Worm (Caenorhabditis elegans) whole organism, L2 larva: ENCODE data around the gene K04C1.3.

Experiments
- C34F6.9 ChIP-seq: fragments of 150-350 bp; optimal IDR thresholded peaks from 2 replicates; lab custom pipeline; 2014; ENCODE audit warnings: missing biosample characterization, missing genetic modification characterization
- R02D3.7 ChIP-seq: fragments of 150-350 bp; optimal IDR thresholded peaks from 2 replicates; lab custom pipeline; 2014; ENCODE audit warnings: missing biosample characterization, missing genetic modification characterization
- Y55F3AM.14 ChIP-seq: fragments of 200-800 bp; sonication (Bioruptor generic); optimal IDR thresholded peaks from 2 replicates; lab custom pipeline; 2018; ENCODE audit warnings: mild to moderate bottlenecking, missing genetic modification characterization, missing compliant biosample characterization
- ZK546.5 ChIP-seq: sonication (generic microtip); optimal IDR thresholded peaks from 2 replicates; lab custom pipeline; 2017; ENCODE audit warnings: missing biosample characterization, missing genetic modification characterization
- alr-1 ChIP-seq: fragments of 150-350 bp; optimal IDR thresholded peaks from 2 replicates; lab custom pipeline; 2014; ENCODE audit warnings: missing biosample characterization, missing genetic modification characterization
- aly-2 ChIP-seq: fragments of 150-350 bp; optimal IDR thresholded peaks from 2 replicates; lab custom pipeline; 2014; ENCODE audit warnings: missing biosample characterization, missing genetic modification characterization
- blmp-1 ChIP-seq: sonication (generic microtip); optimal IDR thresholded peaks from 2 replicates; lab custom pipeline; 2017; ENCODE audit warnings: missing genetic modification characterization, mild to moderate bottlenecking, missing compliant biosample characterization, antibody characterized with exemption, moderate library complexity; ENCODE audit not compliant: insufficient read depth
- ceh-82 ChIP-seq: fragments of 150-350 bp; optimal IDR thresholded peaks from 2 replicates; lab custom pipeline; 2014; ENCODE audit warnings: missing biosample characterization, missing genetic modification characterization
- crh-2 ChIP-seq: sonication (generic microtip); optimal IDR thresholded peaks from 2 replicates; lab custom pipeline; 2017; ENCODE audit warnings: missing biosample characterization, missing genetic modification characterization
- dmd-4 ChIP-seq: sonication (generic microtip); optimal IDR thresholded peaks from 2 replicates; lab custom pipeline; 2017; ENCODE audit warnings: missing biosample characterization, missing genetic modification characterization
- egl-27 ChIP-seq: sonication (generic microtip); optimal IDR thresholded peaks from 3 replicates; lab custom pipeline; 2017; ENCODE audit warnings: missing biosample characterization, missing genetic modification reagents, missing genetic modification characterization
- elt-1 ChIP-seq: fragments of 150-350 bp; optimal IDR thresholded peaks from 2 replicates; lab custom pipeline; 2014; ENCODE audit warnings: missing biosample characterization, missing genetic modification characterization
- fos-1 ChIP-seq: fragments of 150-350 bp; optimal IDR thresholded peaks from 2 replicates; lab custom pipeline; 2014; ENCODE audit warnings: missing biosample characterization, missing genetic modification characterization
- lin-11 ChIP-seq: fragments of 150-350 bp; sonication (generic microtip); optimal IDR thresholded peaks from 2 replicates; lab custom pipeline; 2014; ENCODE audit warnings: missing biosample characterization, missing genetic modification characterization, inconsistent platforms, mixed read lengths
- lin-13 ChIP-seq: fragments of 150-350 bp; optimal IDR thresholded peaks from 2 replicates; lab custom pipeline; 2014; ENCODE audit warnings: missing biosample characterization, missing genetic modification reagents, missing genetic modification characterization
- lin-39 ChIP-seq: fragments of 150-350 bp; optimal IDR thresholded peaks from 2 replicates; lab custom pipeline; 2014; ENCODE audit warnings: missing biosample characterization, missing genetic modification reagents, missing genetic modification characterization
- mab-5 ChIP-seq: fragments of 150-350 bp; optimal IDR thresholded peaks from 2 replicates; lab custom pipeline; 2014; ENCODE audit warnings: missing biosample characterization, missing genetic modification characterization
- mbf-1 ChIP-seq: sonication (generic microtip); optimal IDR thresholded peaks from 2 replicates; lab custom pipeline; 2017; ENCODE audit warnings: missing biosample characterization, missing genetic modification characterization
- mdl-1 ChIP-seq, 2 experiments: fragments of 150-350 bp in 1 of 2; sonication (generic microtip) in 1 of 2; optimal IDR thresholded peaks; 2 replicates each; lab custom pipeline; 2017; ENCODE audit warnings: missing biosample characterization in 2 of 2, missing genetic modification characterization in 2 of 2
- nhr-129 ChIP-seq: fragments of 150-350 bp; optimal IDR thresholded peaks from 2 replicates; lab custom pipeline; 2014; ENCODE audit warnings: missing biosample characterization, missing genetic modification characterization
- nhr-21 ChIP-seq: fragments of 150-350 bp; optimal IDR thresholded peaks from 2 replicates; lab custom pipeline; 2014; ENCODE audit warnings: missing biosample characterization, missing genetic modification characterization
- nhr-237 ChIP-seq: fragments of 150-350 bp; optimal IDR thresholded peaks from 2 replicates; lab custom pipeline; 2014; ENCODE audit warnings: missing biosample characterization, missing genetic modification characterization
- nhr-77 ChIP-seq: fragments of 150-350 bp; optimal IDR thresholded peaks from 2 replicates; lab custom pipeline; 2014; ENCODE audit warnings: missing biosample characterization, missing genetic modification characterization
- peb-1 ChIP-seq: fragments of 150-350 bp; optimal IDR thresholded peaks from 2 replicates; lab custom pipeline; 2014; ENCODE audit warnings: missing biosample characterization, missing genetic modification characterization
- skn-1 ChIP-seq: sonication (generic microtip); optimal IDR thresholded peaks from 2 replicates; lab custom pipeline; 2017; ENCODE audit warnings: missing biosample characterization, missing genetic modification characterization
- sma-3 ChIP-seq: sonication (generic microtip); optimal IDR thresholded peaks from 2 replicates; lab custom pipeline; 2016; ENCODE audit warnings: missing genetic modification reagents, missing genetic modification characterization, missing compliant biosample characterization
- sma-9 ChIP-seq, 2 experiments: fragments of 150-350 bp in 1 of 2; sonication (generic microtip) in 1 of 2; optimal IDR thresholded peaks; 2 replicates each; lab custom pipeline; 2014 to 2016; ENCODE audit warnings: missing genetic modification characterization in 2 of 2, mild to moderate bottlenecking in 1 of 2, missing biosample characterization in 1 of 2, missing compliant biosample characterization in 1 of 2, missing genetic modification reagents in 1 of 2, moderate library complexity in 1 of 2
- unc-39 ChIP-seq: fragments of 150-350 bp; optimal IDR thresholded peaks from 2 replicates; lab custom pipeline; 2014; ENCODE audit warnings: missing biosample characterization, missing genetic modification characterization
- ztf-1 ChIP-seq: fragments of 200-800 bp; sonication (Bioruptor generic); conservative IDR thresholded peaks from 2 replicates; pipeline ENCODE4 v1.3.6; 2022; ENCODE audit warnings: missing genetic modification characterization, missing compliant biosample characterization
- ztf-11 ChIP-seq: sonication (generic microtip); optimal IDR thresholded peaks from 2 replicates; lab custom pipeline; 2017; ENCODE audit warnings: missing biosample characterization, missing genetic modification characterization
- ztf-4 ChIP-seq: fragments of 150-350 bp; optimal IDR thresholded peaks from 2 replicates; lab custom pipeline; 2014; ENCODE audit warnings: missing biosample characterization, missing genetic modification characterization

K04C1.3 gene

DNA sequence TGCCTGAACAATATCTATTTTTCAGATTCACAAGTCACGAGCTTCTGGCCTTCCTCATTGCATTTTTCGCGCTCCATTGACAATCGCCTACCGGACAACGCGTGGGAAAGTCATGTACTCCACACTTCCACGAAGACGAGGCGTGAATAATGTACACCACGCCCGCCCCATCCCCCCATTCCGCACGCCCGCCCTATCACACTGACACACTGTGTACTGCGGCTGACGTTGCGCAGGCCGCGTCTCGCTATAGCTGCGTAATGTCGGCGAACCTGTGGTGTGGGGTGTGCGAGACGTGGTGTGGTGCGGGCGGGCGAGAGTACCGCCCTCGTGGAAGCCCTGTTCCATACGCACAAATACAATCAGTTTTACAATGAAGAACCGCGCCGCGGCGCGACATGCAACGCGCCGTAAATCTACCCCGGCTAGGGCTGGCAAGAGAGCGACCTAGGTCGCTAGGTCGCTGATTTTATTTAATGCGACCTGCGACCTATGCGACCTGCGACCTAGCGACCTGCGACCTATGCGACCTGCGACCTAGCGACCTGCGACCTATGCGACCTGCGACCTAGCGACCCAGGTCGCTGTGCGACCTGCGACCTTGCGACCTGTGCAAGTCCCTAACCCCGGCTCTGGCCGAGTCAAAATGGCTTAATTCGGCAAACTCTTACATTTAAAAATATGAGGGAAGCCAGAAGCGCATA, 6.9 kb downstream of the K04C1.3 start:
- no peak for TF ChIP-seq alr-1 (tag; lab: Kevin White, UChicago)
- no peak for TF ChIP-seq C34F6.9 (tag; lab: Kevin White, UChicago)
- no peak for TF ChIP-seq sma-3 (GFP tag; lab: Kevin White, UChicago)
- TF ChIP-seq mdl-1 (tag; optimal IDR thresholded peaks at IDR 0.05; lab: Kevin White, UChicago), result no peak
- TF ChIP-seq skn-1, result no peak
- no peak for TF ChIP-seq ceh-82 (tag; lab: Kevin White, UChicago)
- TF ChIP-seq aly-2, result no peak
- no peak for TF ChIP-seq nhr-129
- TF ChIP-seq, all 48 proteins: peak for 0

DNA sequence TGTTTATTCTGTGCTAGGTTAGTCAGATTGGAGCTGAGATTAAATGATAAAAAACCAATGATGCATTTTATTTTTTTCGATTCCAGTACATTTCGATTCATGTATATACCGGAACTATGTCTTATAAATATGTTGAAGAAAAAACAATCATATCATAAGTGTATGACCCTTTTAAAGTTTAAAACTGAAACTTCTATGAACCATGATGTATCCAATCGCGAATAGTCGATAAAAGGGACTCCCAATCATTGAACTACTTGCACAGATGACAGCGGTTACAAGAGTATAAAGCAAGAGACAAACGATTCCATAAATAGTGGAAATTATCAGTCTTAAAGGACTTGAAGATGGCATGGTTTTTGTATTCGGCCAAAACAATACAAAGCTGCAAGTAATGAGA, 8.3 kb downstream of the K04C1.3 start, which contains the start of gene srg-37:
Gene srg-37 (minus strand): TSS at position 101 of the 400 bp plus-strand sequence.
- TF ChIP-seq peb-1 (tag; lab: Kevin White, UChicago) (no peak), C34F6.9 (tag; lab: Kevin White, UChicago) (no peak), Y55F3AM.14 (GFP tag; lab: Kevin White, UChicago) (no peak)

DNA sequence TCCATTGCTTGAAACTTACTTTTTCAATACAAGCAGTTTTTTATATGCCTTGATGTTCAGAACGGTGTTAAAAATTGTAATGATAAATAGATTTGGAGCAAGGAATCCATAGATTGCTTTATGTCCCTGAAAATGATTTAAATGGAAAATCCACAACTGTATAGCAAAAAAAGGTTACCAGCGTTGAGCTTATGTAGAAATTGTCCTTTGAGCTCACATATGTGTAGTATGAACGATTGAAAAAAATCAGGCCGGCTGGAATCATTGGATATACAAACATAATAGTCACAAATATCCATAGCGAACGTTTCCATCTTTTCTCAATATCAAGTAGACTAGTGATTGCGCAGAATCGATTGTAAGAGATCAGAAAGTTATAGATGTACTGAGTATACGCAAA, 8.8 kb downstream of the K04C1.3 start, which contains the start of gene srg-36:
Gene srg-36 (minus strand): TSS at position 101 of the 400 bp plus-strand sequence.
- no peak for TF ChIP-seq ztf-4 (tag; lab: Kevin White, UChicago)
- TF ChIP-seq dmd-4 (tag; lab: Kevin White, UChicago), result no peak
- TF ChIP-seq sma-3 (GFP tag; lab: Kevin White, UChicago), result no peak
- TF ChIP-seq fos-1 (tag; lab: Kevin White, UChicago), result no peak
- no peak for TF ChIP-seq C34F6.9 (tag; lab: Kevin White, UChicago)
- no peak for TF ChIP-seq alr-1 (tag; lab: Kevin White, UChicago)
- TF ChIP-seq mbf-1 (tag; lab: Kevin White, UChicago), result no peak
- TF ChIP-seq ZK546.5, result no peak
- TF ChIP-seq R02D3.7 (tag; lab: Kevin White, UChicago), result no peak
- no peak for TF ChIP-seq blmp-1 (tag; lab: Kevin White, UChicago)
- TF ChIP-seq egl-27 (tag; lab: Kevin White, UChicago), result no peak
- no peak for TF ChIP-seq ztf-1
- TF ChIP-seq mab-5 (tag; lab: Kevin White, UChicago), result no peak
- TF ChIP-seq lin-11 (tag; lab: Kevin White, UChicago), result no peak
- no peak for TF ChIP-seq ceh-82 (tag; lab: Kevin White, UChicago)
- no peak for TF ChIP-seq lin-13 (GFP tag; lab: Kevin White, UChicago)
- TF ChIP-seq nhr-237 (tag; lab: Kevin White, UChicago), result no peak
- no peak for TF ChIP-seq aly-2

DNA sequence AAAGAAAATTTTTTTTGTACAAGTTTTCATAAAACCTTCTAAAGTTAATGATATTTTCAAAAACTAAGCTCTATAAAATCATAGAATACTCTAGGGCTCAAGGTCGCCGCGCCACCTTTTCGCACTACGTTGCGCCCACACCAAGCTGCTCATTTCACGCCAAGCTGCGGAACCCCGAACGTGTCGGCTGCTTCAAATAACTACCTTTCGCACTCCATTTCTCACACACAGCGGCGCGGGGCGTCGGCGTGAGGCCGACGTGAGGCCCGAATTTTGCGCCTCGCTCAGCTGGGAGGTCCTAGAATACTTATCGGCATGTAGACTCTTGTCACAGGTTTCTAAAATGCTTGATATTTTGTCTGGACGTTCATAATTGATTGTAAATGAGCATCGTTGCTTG, 11.2 kb downstream of the K04C1.3 start:
- TF ChIP-seq elt-1 (tag; lab: Kevin White, UChicago), result no peak
- no peak for TF ChIP-seq skn-1
- no peak for TF ChIP-seq nhr-77 (tag; lab: Kevin White, UChicago)
- no peak for TF ChIP-seq nhr-21 (tag; lab: Kevin White, UChicago)
- TF ChIP-seq lin-13 (GFP tag; lab: Kevin White, UChicago), result no peak
- no peak for TF ChIP-seq ztf-11 (tag; lab: Kevin White, UChicago)
- no peak for TF ChIP-seq ztf-1
- TF ChIP-seq, all 48 proteins: peak for 0

DNA sequence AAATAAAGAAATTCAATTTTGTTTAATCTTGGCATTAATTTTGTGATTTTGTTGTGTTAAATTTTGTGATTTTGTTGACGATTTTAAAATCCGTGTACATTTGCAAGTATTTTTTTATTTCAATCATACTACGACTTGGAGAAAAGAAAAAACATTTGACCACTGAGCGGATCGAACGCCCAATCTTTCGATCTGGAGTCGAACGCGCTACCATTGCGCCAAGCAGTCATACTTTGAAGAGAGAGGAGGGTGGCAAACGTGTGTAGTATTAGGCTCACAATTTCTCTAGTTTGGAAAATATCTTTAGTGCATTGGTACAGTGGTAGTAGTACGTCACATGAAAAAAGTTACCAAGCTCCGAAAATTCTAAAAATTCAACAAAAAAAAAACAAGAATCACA, 14.4 kb downstream of the K04C1.3 start:
- TF ChIP-seq mab-5 (tag; lab: Kevin White, UChicago), result no peak
- TF ChIP-seq ztf-4 (tag; lab: Kevin White, UChicago), result no peak
- peak; percentile 21 for TF ChIP-seq nhr-129
- no peak for TF ChIP-seq nhr-77 (tag; lab: Kevin White, UChicago)
- peak; percentile 2 for TF ChIP-seq egl-27 (tag; lab: Kevin White, UChicago)
- peak; percentile 38 for TF ChIP-seq sma-9 (GFP tag; optimal IDR thresholded peaks at IDR 0.05; lab: Kevin White, UChicago)
- TF ChIP-seq sma-9 (tag; optimal IDR thresholded peaks at IDR 0.05; lab: Kevin White, UChicago), result no peak
- no peak for TF ChIP-seq ceh-82 (tag; lab: Kevin White, UChicago)
- TF ChIP-seq crh-2 (tag; lab: Kevin White, UChicago), result peak; percentile 15
- TF ChIP-seq nhr-21 (tag; lab: Kevin White, UChicago), result peak; percentile 20
- peak; percentile 8 for TF ChIP-seq sma-3 (GFP tag; lab: Kevin White, UChicago)

DNA sequence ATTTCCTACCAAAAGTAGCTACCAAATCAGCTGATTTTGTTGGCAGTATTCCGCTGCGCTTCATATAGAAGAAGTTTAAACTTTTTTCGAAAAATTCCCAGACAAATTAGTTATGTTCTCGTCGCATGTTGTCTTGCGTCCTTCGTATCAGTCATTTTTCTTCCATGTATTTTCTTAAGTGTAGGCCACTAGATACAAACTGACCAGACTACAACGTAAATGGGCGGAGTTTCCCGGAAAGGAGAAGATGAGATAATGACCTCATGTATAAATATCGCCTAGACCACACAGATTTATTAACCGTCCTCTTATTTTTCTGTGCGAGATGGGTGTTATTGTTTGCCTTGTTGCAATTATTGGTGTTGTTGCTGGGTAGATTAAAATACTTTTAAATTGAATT, 17.9 kb downstream of the K04C1.3 start, which contains the start of gene cyp-13B2:
Gene cyp-13B2 (plus strand): TSS at position 301 of the 400 bp plus-strand sequence.
- no peak for TF ChIP-seq unc-39 (tag; lab: Kevin White, UChicago)
- no peak for TF ChIP-seq aly-2
- TF ChIP-seq mab-5 (tag; lab: Kevin White, UChicago), result no peak
- no peak for TF ChIP-seq lin-39 (tag; lab: Kevin White, UChicago)
- no peak for TF ChIP-seq lin-11 (tag; lab: Kevin White, UChicago)
- TF ChIP-seq sma-3 (GFP tag; lab: Kevin White, UChicago), result no peak
- TF ChIP-seq ztf-1, result no peak
- no peak for TF ChIP-seq alr-1 (tag; lab: Kevin White, UChicago)
- TF ChIP-seq sma-9 (GFP tag; optimal IDR thresholded peaks at IDR 0.05; lab: Kevin White, UChicago), result no peak
- no peak for TF ChIP-seq sma-9 (tag; optimal IDR thresholded peaks at IDR 0.05; lab: Kevin White, UChicago)
- TF ChIP-seq, all 48 proteins: peak for 0
